Fruit fly (Drosophila melanogaster) whole organism: ENCODE measurements around the gene Flad1.

Experiments used
- CG8478 ChIP-seq: fragments of >200 bp; optimal IDR thresholded peaks from 2 replicates; lab custom pipeline; 2018; ENCODE audit warnings: inconsistent platforms
- Dll ChIP-seq: fragments of >200 bp; optimal IDR thresholded peaks from 2 replicates; lab custom pipeline; 2017
- EcR ChIP-seq, 2 experiments: fragments of >200 bp; optimal IDR thresholded peaks; 2 replicates each; lab custom pipeline; 2017; ENCODE audit warnings: missing biosample characterization in 2 of 2, missing genetic modification characterization in 2 of 2, missing genetic modification reagents in 2 of 2
- pan ChIP-seq: fragments of >200 bp; optimal IDR thresholded peaks from 2 replicates; lab custom pipeline; 2017
- psq ChIP-seq: fragments of >200 bp; optimal IDR thresholded peaks from 2 replicates; lab custom pipeline; 2017
- usp ChIP-seq: fragments of >200 bp; optimal IDR thresholded peaks from 2 replicates; lab custom pipeline; 2017; ENCODE audit warnings: missing biosample characterization, missing genetic modification characterization, mixed read lengths

Gene Flad1

DNA sequence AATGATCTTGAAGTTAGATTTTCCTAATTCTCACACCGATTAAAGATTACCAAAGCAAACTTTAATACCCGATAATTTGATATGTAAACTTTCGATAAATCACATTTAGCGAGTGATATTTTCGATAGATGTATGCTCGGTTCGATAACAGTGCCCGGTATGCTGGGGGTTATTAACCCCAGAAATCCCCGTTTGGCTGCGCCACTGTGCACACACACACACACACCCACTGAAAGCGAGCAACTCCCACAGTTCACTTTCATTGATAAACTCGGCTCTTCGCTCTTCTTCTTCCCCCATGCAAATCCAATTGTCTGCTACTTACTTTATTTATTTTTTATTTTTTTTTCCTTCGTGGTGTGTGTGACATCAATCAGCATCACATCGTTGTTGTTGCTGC, 6.9 kb downstream of the Flad1 start:
- TF ChIP-seq pan (lab: Kevin White, UChicago): no peak

DNA sequence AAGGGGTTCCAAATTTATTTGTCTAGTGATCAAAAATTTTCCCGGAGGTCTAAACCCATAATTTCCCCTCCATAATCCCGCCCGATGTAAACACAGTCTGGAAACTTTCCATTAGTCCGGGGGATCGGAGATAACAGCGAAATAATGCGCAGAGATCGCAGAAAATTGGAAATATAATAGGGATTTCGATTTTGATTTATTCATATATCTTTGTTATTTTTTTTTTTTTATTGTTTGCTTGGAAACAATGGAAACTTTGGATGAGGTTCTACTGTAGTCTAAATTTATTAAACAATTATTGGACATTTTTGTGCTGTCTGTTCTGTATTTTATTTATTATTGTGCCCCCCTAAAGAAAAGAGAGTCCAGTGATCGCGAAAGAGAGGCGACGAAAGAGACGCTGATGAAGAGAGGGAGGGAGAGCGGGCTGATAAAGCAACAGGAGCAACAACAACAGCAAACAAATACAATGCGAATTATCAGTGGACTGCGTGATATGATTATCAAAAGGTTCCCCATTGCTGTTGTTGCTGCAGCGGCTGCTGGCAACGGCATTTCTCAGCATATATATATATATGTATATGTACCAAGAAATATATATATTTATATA, 8.1 kb downstream of the Flad1 start:
- no peak for TF ChIP-seq psq (lab: Kevin White, UChicago)
- TF ChIP-seq usp (GFP tag; lab: Kevin White, UChicago): no peak
- no peak for TF ChIP-seq CG8478 (lab: Kevin White, UChicago)
- TF ChIP-seq EcR (GFP tag; optimal IDR thresholded peaks at IDR 0.05; lab: Kevin White, UChicago): no peak
- TF ChIP-seq Dll (lab: Kevin White, UChicago): no peak
- no peak for TF ChIP-seq pan (lab: Kevin White, UChicago)

DNA sequence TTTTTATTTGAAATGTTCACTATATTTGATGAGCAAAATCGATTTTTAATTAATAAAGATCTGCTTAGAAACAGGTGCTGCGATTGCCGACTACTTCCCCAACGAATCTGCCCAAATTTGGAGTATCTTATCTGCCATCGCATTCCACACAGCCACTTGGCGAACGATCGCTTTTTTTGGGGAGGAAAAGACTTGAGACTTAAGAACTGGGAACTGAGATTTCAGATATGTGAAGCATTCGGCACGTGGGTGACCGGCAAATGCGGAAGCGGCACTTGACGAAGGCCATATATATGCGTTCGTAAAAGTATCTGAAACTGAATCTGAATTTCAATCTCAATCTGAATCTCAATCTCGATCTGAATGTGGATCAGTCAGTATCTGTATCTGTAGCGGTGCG, 9.3 kb downstream of the Flad1 start:
- TF ChIP-seq Dll (lab: Kevin White, UChicago) (no peak), EcR (GFP tag; optimal IDR thresholded peaks at IDR 0.05; lab: Kevin White, UChicago) (no peak), psq (lab: Kevin White, UChicago) (no peak), usp (GFP tag; lab: Kevin White, UChicago) (no peak), pan (lab: Kevin White, UChicago) (no peak), CG8478 (lab: Kevin White, UChicago) (no peak)

DNA sequence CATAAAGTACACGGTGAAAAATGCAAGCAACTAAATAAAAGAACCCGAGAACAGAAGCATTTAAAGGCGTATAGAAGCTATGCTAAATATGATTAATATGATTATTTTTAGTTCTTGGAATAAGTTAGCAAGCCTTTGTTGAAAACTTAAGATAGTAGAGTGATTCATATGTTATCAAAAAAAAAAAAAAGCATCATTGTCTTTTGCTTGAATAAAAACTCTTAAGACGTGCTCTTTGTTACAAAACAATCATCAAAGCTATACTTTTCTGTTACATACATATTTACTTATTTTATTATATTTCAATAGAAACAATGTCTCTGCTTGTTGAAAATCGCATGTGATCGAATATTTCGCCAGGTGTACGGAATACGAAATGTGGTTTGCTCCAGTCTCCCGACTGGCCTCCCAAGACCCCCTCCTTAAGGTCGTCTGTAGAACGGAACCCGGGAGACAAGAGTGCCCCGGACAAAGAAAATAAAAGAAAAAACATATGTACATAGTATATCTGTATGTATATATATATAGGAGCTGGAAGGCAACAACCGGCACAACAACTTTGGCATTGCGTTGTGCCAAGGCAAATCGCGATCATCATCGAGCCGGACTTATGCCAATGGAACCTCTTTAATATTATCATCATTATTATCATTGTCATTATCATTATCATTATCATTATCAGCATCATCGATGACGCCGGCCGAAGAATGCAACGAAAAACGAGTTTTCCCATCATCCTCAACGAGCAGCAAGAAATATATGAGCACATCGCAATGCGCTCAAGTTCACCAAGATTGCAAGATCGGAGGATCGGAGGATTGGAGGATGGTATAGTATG, 11.8 kb downstream of the Flad1 start:
- TF ChIP-seq Dll (lab: Kevin White, UChicago) (no peak), usp (GFP tag; lab: Kevin White, UChicago) (no peak), pan (lab: Kevin White, UChicago) (no peak), CG8478 (lab: Kevin White, UChicago) (no peak)

dm6 chrX:12890826-12891175, 12.5 kb downstream of the Flad1 start:
- TF ChIP-seq EcR (GFP tag; optimal IDR thresholded peaks at IDR 0.05; lab: Kevin White, UChicago): no peak
- TF ChIP-seq CG8478 (lab: Kevin White, UChicago): no peak
- no peak for TF ChIP-seq Dll (lab: Kevin White, UChicago)
- no peak for TF ChIP-seq pan (lab: Kevin White, UChicago)
- TF ChIP-seq psq (lab: Kevin White, UChicago): no peak

- TF ChIP-seq pan (lab: Kevin White, UChicago): no peak
- no peak for TF ChIP-seq psq (lab: Kevin White, UChicago)
- TF ChIP-seq EcR (GFP tag; optimal IDR thresholded peaks at IDR 0.05; lab: Kevin White, UChicago): no peak
- TF ChIP-seq Dll (lab: Kevin White, UChicago): no peak
Measured at dm6 chrX:12890166-12890825, 13.0 kb downstream of the Flad1 start.

DNA sequence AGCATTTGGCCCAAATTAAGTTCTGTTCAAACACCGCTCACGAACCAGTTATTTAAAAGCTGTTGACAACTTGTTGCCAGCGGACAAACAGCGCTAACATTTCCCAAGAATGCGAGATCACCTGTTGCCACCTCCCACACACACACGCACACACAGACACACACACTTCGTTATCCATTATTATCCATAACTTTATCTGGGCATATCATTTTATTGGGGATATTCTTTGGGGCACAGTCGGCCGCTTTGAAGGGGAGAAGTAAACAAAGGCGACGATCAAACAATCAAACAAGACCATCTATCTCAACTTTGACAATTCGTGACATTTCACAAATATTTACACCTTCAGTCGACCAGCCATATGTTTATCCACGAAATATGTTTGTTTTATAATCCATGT, 14.2 kb downstream of the Flad1 start:
- no peak for TF ChIP-seq psq (lab: Kevin White, UChicago)
- TF ChIP-seq Dll (lab: Kevin White, UChicago): no peak
- no peak for TF ChIP-seq pan (lab: Kevin White, UChicago)
- TF ChIP-seq EcR (GFP tag; optimal IDR thresholded peaks at IDR 0.05; lab: Kevin White, UChicago): no peak
- no peak for TF ChIP-seq CG8478 (lab: Kevin White, UChicago)
- TF ChIP-seq usp (GFP tag; lab: Kevin White, UChicago): no peak

- TF ChIP-seq pan (lab: Kevin White, UChicago) (no peak), CG8478 (lab: Kevin White, UChicago) (no peak), Dll (lab: Kevin White, UChicago) (no peak), psq (lab: Kevin White, UChicago) (no peak), usp (GFP tag; lab: Kevin White, UChicago) (no peak), EcR (GFP tag; optimal IDR thresholded peaks at IDR 0.05; lab: Kevin White, UChicago) (no peak)
Measured at dm6 chrX:12887549-12887948, 15.8 kb downstream of the Flad1 start.

DNA sequence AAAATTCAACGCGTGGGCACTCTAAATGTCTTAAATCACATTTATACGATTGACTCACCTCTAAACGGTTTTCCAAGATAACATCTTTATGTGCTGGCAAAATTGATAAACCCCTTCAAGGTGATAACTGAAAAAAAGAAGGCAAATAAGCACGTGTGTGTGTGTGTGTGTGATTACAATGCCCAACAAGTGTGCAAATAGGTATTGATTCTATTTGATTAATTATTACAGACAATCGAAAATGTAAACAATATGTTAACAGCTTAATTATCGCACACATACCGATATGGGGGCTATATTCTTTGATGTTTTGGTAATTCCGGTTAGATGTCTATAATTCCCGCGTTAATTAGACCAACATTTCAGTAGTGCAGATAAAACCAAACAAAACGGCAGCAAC, 16.8 kb downstream of the Flad1 start:
- TF ChIP-seq Dll (lab: Kevin White, UChicago) (no peak), pan (lab: Kevin White, UChicago) (no peak), CG8478 (lab: Kevin White, UChicago) (no peak), psq (lab: Kevin White, UChicago) (no peak), usp (GFP tag; lab: Kevin White, UChicago) (no peak), EcR (GFP tag; optimal IDR thresholded peaks at IDR 0.05; lab: Kevin White, UChicago) (no peak)

DNA sequence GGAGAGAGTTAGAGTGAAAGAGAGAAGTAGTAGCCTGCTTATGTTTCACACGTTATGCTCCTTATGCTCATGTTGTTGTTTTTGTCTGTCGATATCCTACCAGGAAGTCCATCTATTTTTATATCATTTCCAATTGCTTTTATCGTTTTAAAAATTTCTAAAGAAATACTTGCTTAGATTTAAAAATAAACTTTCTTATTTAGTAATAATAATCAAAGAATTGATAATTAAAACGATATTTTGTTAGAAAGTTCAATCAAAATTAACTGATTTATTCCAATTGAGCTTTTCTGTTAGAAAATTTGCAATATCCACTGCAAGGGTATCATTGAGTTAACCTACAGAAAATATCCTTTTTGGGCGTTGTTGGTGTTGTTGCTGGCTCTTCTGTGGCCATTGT, 33.5 kb downstream of the Flad1 start:
- TF ChIP-seq EcR (GFP tag; optimal IDR thresholded peaks at IDR 0.05; lab: Kevin White, UChicago) (no peak), pan (lab: Kevin White, UChicago) (no peak), CG8478 (lab: Kevin White, UChicago) (no peak)

- TF ChIP-seq CG8478 (lab: Kevin White, UChicago): no peak
- TF ChIP-seq psq (lab: Kevin White, UChicago): no peak
- no peak for TF ChIP-seq EcR (GFP tag; optimal IDR thresholded peaks at IDR 0.05; lab: Kevin White, UChicago)
- no peak for TF ChIP-seq pan (lab: Kevin White, UChicago)
- no peak for TF ChIP-seq usp (GFP tag; lab: Kevin White, UChicago)
- TF ChIP-seq Dll (lab: Kevin White, UChicago): no peak
Measured at dm6 chrX:12868605-12869004, 34.7 kb downstream of the Flad1 start.
